Worm (Caenorhabditis elegans) whole organism, L3 larva: Measurements from ENCODE around the gene msp-63.
"Not testable (repeated sequence)": the region's sequence is repeated elsewhere in the genome, so short reads cannot be mapped to it uniquely, and the experiment has no call there.

Source experiments
- R02D3.7 ChIP-seq: fragments of 150-350 bp; optimal IDR thresholded peaks from 2 replicates; lab custom pipeline; 2014; ENCODE audit warnings: missing biosample characterization, missing genetic modification characterization
- ZK546.5 ChIP-seq: sonication (generic microtip); optimal IDR thresholded peaks from 2 replicates; lab custom pipeline; 2017; ENCODE audit warnings: missing biosample characterization, missing genetic modification characterization
- ama-1 ChIP-seq: fragments of 150-350 bp; optimal IDR thresholded peaks from 2 replicates; lab custom pipeline; 2018
- ceh-16 ChIP-seq: sonication (generic microtip); optimal IDR thresholded peaks from 2 replicates; lab custom pipeline; 2017; ENCODE audit warnings: missing biosample characterization, missing genetic modification characterization
- ceh-28 ChIP-seq: fragments of 150-350 bp; optimal IDR thresholded peaks from 2 replicates; lab custom pipeline; 2014; ENCODE audit warnings: missing biosample characterization, missing genetic modification reagents, missing genetic modification characterization
- ceh-82 ChIP-seq: fragments of 150-350 bp; optimal IDR thresholded peaks from 2 replicates; lab custom pipeline; 2014; ENCODE audit warnings: missing biosample characterization, missing genetic modification characterization
- egl-27 ChIP-seq: sonication (generic microtip); optimal IDR thresholded peaks from 4 replicates; lab custom pipeline; 2017; ENCODE audit warnings: missing biosample characterization, missing genetic modification reagents, missing genetic modification characterization
- egl-5 ChIP-seq: fragments of 150-350 bp; optimal IDR thresholded peaks from 2 replicates; lab custom pipeline; 2017; ENCODE audit warnings: missing biosample characterization, missing genetic modification reagents, missing genetic modification characterization, inconsistent platforms
- elt-2 ChIP-seq: sonication (generic microtip); optimal IDR thresholded peaks from 2 replicates; lab custom pipeline; 2016; ENCODE audit warnings: missing genetic modification reagents, mild to moderate bottlenecking, missing genetic modification characterization, missing compliant biosample characterization
- elt-3 ChIP-seq, 3 experiments: fragments of 150-350 bp in 1 of 3; sonication (generic microtip) in 2 of 3; optimal IDR thresholded peaks; 2 replicates in 2 of 3; 4 replicates in 1 of 3; lab custom pipeline; 2014 to 2017; ENCODE audit warnings: missing biosample characterization in 3 of 3, missing genetic modification characterization in 3 of 3
- fkh-10 ChIP-seq: sonication (generic microtip); optimal IDR thresholded peaks from 2 replicates; lab custom pipeline; 2017; ENCODE audit warnings: missing biosample characterization, missing genetic modification reagents, missing genetic modification characterization
- fkh-2 ChIP-seq: fragments of 150-350 bp; optimal IDR thresholded peaks from 2 replicates; lab custom pipeline; 2014; ENCODE audit warnings: missing biosample characterization, missing genetic modification reagents, missing genetic modification characterization
- fos-1 ChIP-seq: fragments of 150-350 bp; optimal IDR thresholded peaks from 2 replicates; lab custom pipeline; 2014; ENCODE audit warnings: missing biosample characterization, missing genetic modification characterization
- hmg-11 ChIP-seq: sonication (generic microtip); optimal IDR thresholded peaks from 2 replicates; lab custom pipeline; 2016; ENCODE audit warnings: missing genetic modification characterization, missing compliant biosample characterization
- lin-15B ChIP-seq: fragments of 150-350 bp; optimal IDR thresholded peaks from 2 replicates; lab custom pipeline; 2014; ENCODE audit warnings: missing biosample characterization, missing genetic modification characterization
- lin-39 ChIP-seq: fragments of 150-350 bp; optimal IDR thresholded peaks from 2 replicates; lab custom pipeline; 2018; ENCODE audit warnings: missing biosample characterization, missing genetic modification reagents, missing genetic modification characterization
- lsy-12 ChIP-seq: sonication (generic microtip); optimal IDR thresholded peaks from 2 replicates; lab custom pipeline; 2016; ENCODE audit warnings: mild to moderate bottlenecking, missing genetic modification characterization, missing compliant biosample characterization
- mml-1 ChIP-seq: fragments of 150-350 bp; sonication (generic microtip); optimal IDR thresholded peaks from 3 replicates; lab custom pipeline; 2014; ENCODE audit warnings: missing biosample characterization, missing genetic modification characterization
- nhr-11 ChIP-seq: fragments of 150-350 bp; optimal IDR thresholded peaks from 2 replicates; lab custom pipeline; 2014; ENCODE audit warnings: missing biosample characterization, missing genetic modification characterization
- nhr-28 ChIP-seq: fragments of 150-350 bp; optimal IDR thresholded peaks from 2 replicates; lab custom pipeline; 2014; ENCODE audit warnings: missing biosample characterization, missing genetic modification characterization
- nhr-43 ChIP-seq: sonication (generic microtip); optimal IDR thresholded peaks from 2 replicates; lab custom pipeline; 2016; ENCODE audit warnings: mild to moderate bottlenecking, missing genetic modification characterization, missing compliant biosample characterization; ENCODE audit not compliant: poor library complexity, severe bottlenecking
- nhr-76 ChIP-seq: fragments of 150-350 bp; sonication (generic microtip); optimal IDR thresholded peaks from 5 replicates; lab custom pipeline; 2014; ENCODE audit warnings: missing biosample characterization, missing genetic modification characterization
- nhr-77 ChIP-seq: fragments of 150-350 bp; optimal IDR thresholded peaks from 2 replicates; lab custom pipeline; 2014; ENCODE audit warnings: missing biosample characterization, missing genetic modification characterization
- pha-4 ChIP-seq: fragments of 150-350 bp; optimal IDR thresholded peaks from 2 replicates; lab custom pipeline; 2014; ENCODE audit warnings: missing biosample characterization, missing genetic modification reagents, missing genetic modification characterization
- pqm-1 ChIP-seq: fragments of 150-350 bp; optimal IDR thresholded peaks from 2 replicates; lab custom pipeline; 2017; ENCODE audit warnings: missing biosample characterization, missing genetic modification characterization, inconsistent platforms
- skn-1 ChIP-seq: fragments of 150-350 bp; optimal IDR thresholded peaks from 2 replicates; lab custom pipeline; 2014; ENCODE audit warnings: missing biosample characterization, missing genetic modification characterization
- snpc-4 ChIP-seq: fragments of 150-350 bp; optimal IDR thresholded peaks from 2 replicates; lab custom pipeline; 2014; ENCODE audit warnings: missing biosample characterization, missing genetic modification characterization
- tbx-2 ChIP-seq: sonication (generic microtip); optimal IDR thresholded peaks from 2 replicates; lab custom pipeline; 2016; ENCODE audit warnings: mild to moderate bottlenecking, missing genetic modification characterization, missing compliant biosample characterization
- unc-39 ChIP-seq: sonication (generic microtip); optimal IDR thresholded peaks from 4 replicates; lab custom pipeline; 2017; ENCODE audit warnings: missing biosample characterization, missing genetic modification characterization
- ztf-4 ChIP-seq: fragments of 150-350 bp; optimal IDR thresholded peaks from 2 replicates; lab custom pipeline; 2014; ENCODE audit warnings: missing biosample characterization, missing genetic modification characterization

The msp-63 gene

DNA sequence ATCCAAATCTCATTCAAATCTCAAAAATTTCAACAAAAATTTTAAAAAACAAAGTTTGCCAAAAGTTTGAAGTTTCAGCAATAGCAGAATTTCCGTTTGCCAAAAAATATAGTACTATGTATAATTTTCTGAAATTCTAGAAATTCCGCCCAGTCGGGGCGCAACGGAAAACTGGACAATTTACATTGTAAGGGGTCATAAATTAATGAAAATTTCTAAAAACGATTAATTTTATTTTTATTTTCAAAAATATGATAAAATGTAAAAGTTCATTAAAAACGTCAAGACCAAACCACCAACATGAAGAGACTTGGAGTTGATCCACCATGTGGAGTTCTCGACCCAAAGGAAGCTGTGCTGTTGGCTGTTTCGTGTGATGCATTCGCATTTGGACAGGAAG, 21.1 kb upstream of the msp-63 start, which contains the start of gene ZK1248.4:
Gene ZK1248.4, plus strand, starts transcription at position 301 of the 400 bp plus-strand sequence.
- no peak for TF ChIP-seq skn-1
- no peak for TF ChIP-seq nhr-77
- TF ChIP-seq hmg-11 (tag; lab: Kevin White, UChicago), result no peak
- TF ChIP-seq ZK546.5 (tag; lab: Kevin White, UChicago), result no peak
- TF ChIP-seq lin-39 (tag; lab: Kevin White, UChicago), result no peak
- TF ChIP-seq nhr-43 (tag; lab: Kevin White, UChicago), result no peak
- TF ChIP-seq R02D3.7, result no peak

DNA sequence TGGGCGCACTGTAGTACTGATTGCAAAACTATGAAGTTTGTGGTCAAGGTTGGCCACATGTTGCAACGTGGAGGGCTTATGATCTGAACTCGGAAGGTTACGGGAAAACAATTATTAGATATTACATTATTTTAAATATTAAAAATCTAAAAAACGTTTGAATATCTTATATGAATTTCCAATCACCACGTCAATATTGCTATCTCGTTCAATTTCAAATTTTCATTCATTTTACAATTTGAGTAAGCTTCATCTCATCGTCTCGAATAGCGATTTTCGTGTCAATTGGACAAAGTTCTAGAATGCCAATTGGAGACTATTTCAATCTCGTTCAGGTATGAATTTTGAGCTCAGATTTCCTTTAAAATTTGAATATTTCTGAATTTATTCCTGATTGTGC, 19.1 kb upstream of the msp-63 start, which contains the start of gene ZK1248.20:
Gene ZK1248.20, plus strand, starts transcription at position 301 of the 400 bp plus-strand sequence.
- TF ChIP-seq fos-1 (tag; lab: Kevin White, UChicago) (no peak), unc-39 (no peak), egl-27 (tag; lab: Kevin White, UChicago) (no peak), lin-15B (tag; lab: Kevin White, UChicago) (no peak), elt-3 (tag; optimal IDR thresholded peaks at IDR 0.05; lab: Kevin White, UChicago) (no peak), ztf-4 (no peak), elt-2 (no peak), ama-1 (lab: Kevin White, UChicago) (no peak), ceh-82 (no peak), snpc-4 (tag; lab: Kevin White, UChicago) (no peak), ceh-28 (no peak), fkh-10 (GFP tag; lab: Kevin White, UChicago) (no peak), hmg-11 (tag; lab: Kevin White, UChicago) (no peak), fkh-2 (tag; lab: Kevin White, UChicago) (no peak), ceh-16 (tag; lab: Kevin White, UChicago) (no peak), tbx-2 (tag; lab: Kevin White, UChicago) (no peak), nhr-76 (tag; lab: Kevin White, UChicago) (no peak)

DNA sequence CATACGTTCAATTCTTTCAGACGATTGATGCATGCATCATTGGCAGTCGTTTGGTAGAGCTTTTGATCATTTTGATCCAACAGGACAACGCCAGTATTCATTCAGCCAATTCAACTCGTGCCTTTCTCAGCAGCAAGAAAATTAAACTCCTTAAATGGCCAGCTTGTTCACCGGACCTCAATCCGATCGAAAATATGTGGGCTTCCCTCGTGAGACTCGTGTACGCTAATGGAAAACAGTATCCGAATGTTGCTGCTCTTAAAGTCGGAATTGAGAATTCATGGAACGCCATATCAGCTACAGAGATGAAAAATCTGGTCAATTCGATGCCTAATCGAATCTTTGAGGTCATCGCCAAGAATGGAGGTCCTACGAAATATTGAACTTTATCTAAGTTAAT, 18.1 kb upstream of the msp-63 start, which contains the start of gene wago-5:
Gene wago-5, minus strand, starts transcription at position 101 of the 400 bp plus-strand sequence.
- TF ChIP-seq egl-27 (tag; lab: Kevin White, UChicago); elt-3 (tag; optimal IDR thresholded peaks at IDR 0.05; lab: Kevin White, UChicago); ama-1 (lab: Kevin White, UChicago): not testable (repeated sequence)

DNA sequence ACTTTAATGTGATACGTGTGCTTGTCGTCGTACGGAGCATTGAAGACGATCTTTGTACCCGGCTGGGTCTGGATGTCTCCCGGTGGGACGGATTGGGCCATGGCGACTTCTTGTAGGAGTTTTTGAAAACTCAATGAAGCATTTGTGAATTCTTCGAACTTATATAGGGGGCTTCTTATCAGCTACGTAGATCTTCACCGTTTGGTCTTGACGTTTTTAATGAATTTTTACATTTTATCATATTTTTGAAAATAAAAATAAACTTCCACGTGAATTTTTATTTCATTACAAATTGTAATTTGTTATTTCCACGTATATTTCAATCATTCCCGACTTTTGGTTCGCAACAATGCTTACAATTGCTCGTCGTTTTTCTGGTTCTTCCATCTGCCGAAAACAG, 13.0 kb upstream of the msp-63 start, which contains the start of the genes msp-64 and ZK1248.5:
Gene msp-64, minus strand, starts transcription at position 101 of the 400 bp plus-strand sequence.
Gene ZK1248.5, plus strand, starts transcription at position 285 of the 400 bp plus-strand sequence.
- no peak for TF ChIP-seq nhr-76 (tag; lab: Kevin White, UChicago)

DNA sequence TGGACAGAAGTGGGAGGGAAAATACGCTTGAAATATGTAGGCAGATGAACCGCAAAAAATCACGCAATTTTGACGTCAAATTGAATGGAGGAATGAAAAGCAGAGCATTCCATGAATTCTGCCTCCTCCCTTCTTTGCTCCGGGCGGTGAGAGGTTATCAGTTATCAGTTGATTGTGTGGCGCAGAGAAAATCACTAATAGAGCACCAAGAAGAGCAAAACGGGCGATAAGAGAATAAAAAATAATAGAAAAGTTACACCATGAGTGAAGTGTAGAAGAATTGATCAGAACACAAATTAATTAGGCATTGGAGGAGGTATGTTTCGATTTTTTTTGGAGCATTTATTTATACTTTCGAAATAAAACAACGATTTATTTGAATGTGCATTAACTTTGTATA, 9.3 kb upstream of the msp-63 start:
- TF ChIP-seq elt-2 (peak; percentile 97), fkh-2 (tag; lab: Kevin White, UChicago) (no peak), ceh-16 (tag; lab: Kevin White, UChicago) (no peak), pqm-1 (tag; lab: Kevin White, UChicago) (peak; percentile 63), elt-3 (tag; optimal IDR thresholded peaks at IDR 0.05; lab: Kevin White, UChicago) (no peak), nhr-11 (tag; lab: Kevin White, UChicago) (no peak), fos-1 (tag; lab: Kevin White, UChicago) (no peak), fkh-10 (GFP tag; lab: Kevin White, UChicago) (no peak)
- TF ChIP-seq, all 47 proteins: peak for 2

DNA sequence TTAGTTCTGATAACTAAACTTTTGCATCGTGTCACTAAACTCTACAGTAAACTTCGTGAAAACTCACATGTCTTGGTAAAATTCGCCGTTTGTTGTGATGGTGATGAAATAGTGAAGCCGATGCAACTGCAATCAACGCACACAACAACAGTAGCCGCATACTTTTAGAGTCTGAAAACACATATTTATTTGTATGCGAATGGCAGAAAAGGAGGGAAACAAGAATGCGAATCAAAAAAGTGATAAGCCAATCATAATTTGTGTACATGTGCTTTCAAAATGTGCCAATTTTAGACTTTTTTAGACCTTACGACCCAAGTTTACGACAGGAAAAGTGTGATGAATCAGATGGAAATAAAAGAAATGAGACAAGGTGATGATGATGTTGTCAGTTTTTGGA, 8.1 kb upstream of the msp-63 start, which contains the start of gene K05F1.10:
Gene K05F1.10, minus strand, starts transcription at position 171 of the 400 bp plus-strand sequence.
- TF ChIP-seq ceh-16 (tag; lab: Kevin White, UChicago) (no peak), nhr-28 (tag; lab: Kevin White, UChicago) (no peak), fkh-2 (tag; lab: Kevin White, UChicago) (no peak), tbx-2 (tag; lab: Kevin White, UChicago) (no peak), pha-4 (peak; percentile 9), lsy-12 (no peak), snpc-4 (tag; lab: Kevin White, UChicago) (no peak), elt-2 (peak; percentile 86), ama-1 (lab: Kevin White, UChicago) (peak; percentile 9), mml-1 (tag; lab: Kevin White, UChicago) (no peak), pqm-1 (tag; lab: Kevin White, UChicago) (peak; percentile 54), egl-5 (tag; lab: Kevin White, UChicago) (no peak)
- TF ChIP-seq, all 47 proteins: peak for 4
